Worm (Caenorhabditis elegans) whole organism, L2 larva: ENCODE measurements around the gene T19C3.3.

Experiments
- C34F6.9 ChIP-seq: fragments of 150-350 bp; optimal IDR thresholded peaks from 2 replicates; lab custom pipeline; 2014; ENCODE audit warnings: missing biosample characterization, missing genetic modification characterization
- nhr-129 ChIP-seq: fragments of 150-350 bp; optimal IDR thresholded peaks from 2 replicates; lab custom pipeline; 2014; ENCODE audit warnings: missing biosample characterization, missing genetic modification characterization
- ztf-4 ChIP-seq: fragments of 150-350 bp; optimal IDR thresholded peaks from 2 replicates; lab custom pipeline; 2014; ENCODE audit warnings: missing biosample characterization, missing genetic modification characterization

ce11 chrIII:614447-614846 lies at the start of gene T19C3.3:
- TF ChIP-seq nhr-129 (no peak), C34F6.9 (tag; lab: Kevin White, UChicago) (no peak), ztf-4 (no peak)
